Worm (Caenorhabditis elegans) whole organism, early embryonic: ENCODE measurements around the gene dos-2.

Experiments used
- B0310.2 ChIP-seq: sonication (generic microtip); optimal IDR thresholded peaks from 2 replicates; lab custom pipeline; 2016; ENCODE audit warnings: mild to moderate bottlenecking, missing genetic modification characterization, missing compliant biosample characterization
- F13C5.2 ChIP-seq: sonication (generic microtip); optimal IDR thresholded peaks from 2 replicates; lab custom pipeline; 2017; ENCODE audit warnings: mild to moderate bottlenecking, missing genetic modification characterization, inconsistent platforms, missing compliant biosample characterization
- aly-1 ChIP-seq: sonication (generic microtip); optimal IDR thresholded peaks from 2 replicates; lab custom pipeline; 2016; ENCODE audit warnings: missing genetic modification characterization, missing compliant biosample characterization
- ama-1 ChIP-seq: fragments of 150-350 bp; optimal IDR thresholded peaks from 2 replicates; lab custom pipeline; 2014
- ceh-13 ChIP-seq: fragments of 200-800 bp; sonication (Bioruptor generic); optimal IDR thresholded peaks from 2 replicates; lab custom pipeline; 2018; ENCODE audit warnings: mild to moderate bottlenecking, missing genetic modification characterization, missing compliant biosample characterization
- ceh-36 ChIP-seq: sonication (generic microtip); optimal IDR thresholded peaks from 2 replicates; lab custom pipeline; 2016; ENCODE audit warnings: missing genetic modification characterization, inconsistent platforms, missing compliant biosample characterization
- ets-7 ChIP-seq: sonication (generic microtip); optimal IDR thresholded peaks from 2 replicates; lab custom pipeline; 2016; ENCODE audit warnings: missing genotype, missing genetic modification characterization, missing compliant biosample characterization
- flt-1 ChIP-seq: fragments of 200-800 bp; sonication (Bioruptor generic); IDR thresholded peaks from 2 replicates; pipeline ENCODE4 v1.3.6; 2022; ENCODE audit warnings: missing genetic modification characterization, missing compliant biosample characterization
- hmbx-1 ChIP-seq: sonication (generic microtip); optimal IDR thresholded peaks from 2 replicates; lab custom pipeline; 2016; ENCODE audit warnings: mild to moderate bottlenecking, missing genetic modification characterization, missing compliant biosample characterization
- hmg-4 ChIP-seq: fragments of 200-800 bp; sonication (Bioruptor generic); optimal IDR thresholded peaks from 2 replicates; lab custom pipeline; 2018; ENCODE audit warnings: mild to moderate bottlenecking, missing genetic modification characterization, missing compliant biosample characterization
- hnd-1 ChIP-seq: sonication (generic microtip); optimal IDR thresholded peaks from 2 replicates; lab custom pipeline; 2016; ENCODE audit warnings: missing genetic modification characterization, missing compliant biosample characterization
- pes-1 ChIP-seq: fragments of 200-800 bp; sonication (Bioruptor generic); IDR thresholded peaks from 2 replicates; pipeline ENCODE4 v1.3.6; 2022; ENCODE audit warnings: missing genetic modification reagents, missing genetic modification characterization, missing compliant biosample characterization
- scrt-1 ChIP-seq: fragments of 200-800 bp; sonication (Bioruptor generic); IDR thresholded peaks from 2 replicates; pipeline ENCODE4 v1.3.6; 2022; ENCODE audit warnings: missing genetic modification characterization, missing compliant biosample characterization
- sea-1 ChIP-seq: fragments of 200-800 bp; sonication (Bioruptor generic); conservative IDR thresholded peaks from 2 replicates; pipeline ENCODE4 v1.3.6; 2022; ENCODE audit warnings: missing genetic modification characterization, missing compliant biosample characterization
- tbx-11 ChIP-seq: fragments of 200-800 bp; sonication (Bioruptor generic); IDR thresholded peaks from 2 replicates; pipeline ENCODE4 v1.3.6; 2022; ENCODE audit warnings: missing genetic modification characterization, missing compliant biosample characterization
- tbx-37 ChIP-seq: fragments of 200-800 bp; sonication (Bioruptor generic); conservative IDR thresholded peaks from 2 replicates; pipeline ENCODE4 v1.3.6; 2022; ENCODE audit warnings: missing genetic modification reagents, missing genetic modification characterization, missing compliant biosample characterization
- tra-4 ChIP-seq: sonication (generic microtip); optimal IDR thresholded peaks from 2 replicates; lab custom pipeline; 2017; ENCODE audit warnings: missing genetic modification characterization, missing compliant biosample characterization

Gene dos-2

ce11 chrII:3933640-3934039 is 42.4 kb upstream of the dos-2 start, which contains the start of gene Y14H12B.2:
Gene Y14H12B.2, minus strand, starts transcription at chrII:3933740.
- TF ChIP-seq pes-1, result no peak
- TF ChIP-seq tbx-11 (GFP tag; lab: Robert Waterston, UW), result no peak

ce11 chrII:3934085-3934484 is 42.0 kb upstream of the dos-2 start, which contains the start of gene Y14H12B.1:
Gene Y14H12B.1, plus strand, starts transcription at chrII:3934447.
- no peak for TF ChIP-seq ceh-36 (tag; lab: Kevin White, UChicago)
- no peak for TF ChIP-seq hnd-1
- no peak for TF ChIP-seq aly-1 (tag; lab: Kevin White, UChicago)

- TF ChIP-seq ama-1 (no peak), sea-1 (GFP tag; lab: Robert Waterston, UW) (no peak), ets-7 (tag; lab: Kevin White, UChicago) (no peak), aly-1 (tag; lab: Kevin White, UChicago) (no peak), tbx-11 (GFP tag; lab: Robert Waterston, UW) (no peak), ceh-36 (tag; lab: Kevin White, UChicago) (no peak), scrt-1 (no peak), flt-1 (GFP tag; lab: Robert Waterston, UW) (no peak), hmbx-1 (tag; lab: Kevin White, UChicago) (no peak), B0310.2 (tag; lab: Kevin White, UChicago) (no peak), tra-4 (tag; lab: Kevin White, UChicago) (no peak), pes-1 (no peak), ceh-13 (no peak), F13C5.2 (tag; lab: Kevin White, UChicago) (no peak), hnd-1 (no peak), tbx-37 (GFP tag; lab: Robert Waterston, UW) (no peak), hmg-4 (GFP tag; lab: Kevin White, UChicago) (no peak)
Observed at ce11 chrII:3935098-3935497, 40.9 kb upstream of the dos-2 start.

ce11 chrII:3935990-3936389 is 40.1 kb upstream of the dos-2 start:
- TF ChIP-seq ceh-13 (no peak), sea-1 (GFP tag; lab: Robert Waterston, UW) (no peak)

- TF ChIP-seq B0310.2 (tag; lab: Kevin White, UChicago), result no peak
- TF ChIP-seq scrt-1, result no peak
- no peak for TF ChIP-seq hmbx-1 (tag; lab: Kevin White, UChicago)
- no peak for TF ChIP-seq F13C5.2 (tag; lab: Kevin White, UChicago)
- no peak for TF ChIP-seq ets-7 (tag; lab: Kevin White, UChicago)
Observed at ce11 chrII:3947404-3947803, 28.6 kb upstream of the dos-2 start.

- TF ChIP-seq sea-1 (GFP tag; lab: Robert Waterston, UW), result no peak
Observed at ce11 chrII:3948507-3948906, 27.5 kb upstream of the dos-2 start.

ce11 chrII:3950077-3950476 is 26.0 kb upstream of the dos-2 start, which contains the start of gene sea-2:
Gene sea-2, plus strand, starts transcription at chrII:3950377.
- TF ChIP-seq tbx-37 (GFP tag; lab: Robert Waterston, UW), result no peak
- TF ChIP-seq hmg-4 (GFP tag; lab: Kevin White, UChicago), result no peak
- no peak for TF ChIP-seq ceh-36 (tag; lab: Kevin White, UChicago)
- no peak for TF ChIP-seq ceh-13
- no peak for TF ChIP-seq aly-1 (tag; lab: Kevin White, UChicago)
- TF ChIP-seq ama-1, result no peak
- no peak for TF ChIP-seq tbx-11 (GFP tag; lab: Robert Waterston, UW)
- no peak for TF ChIP-seq pes-1

- TF ChIP-seq ceh-36 (tag; lab: Kevin White, UChicago) (no peak), hmbx-1 (tag; lab: Kevin White, UChicago) (no peak), scrt-1 (no peak), aly-1 (tag; lab: Kevin White, UChicago) (no peak), ets-7 (tag; lab: Kevin White, UChicago) (no peak), ceh-13 (no peak), pes-1 (no peak), F13C5.2 (tag; lab: Kevin White, UChicago) (no peak), tbx-37 (GFP tag; lab: Robert Waterston, UW) (no peak), hnd-1 (no peak), flt-1 (GFP tag; lab: Robert Waterston, UW) (no peak), hmg-4 (GFP tag; lab: Kevin White, UChicago) (no peak), B0310.2 (tag; lab: Kevin White, UChicago) (no peak), tra-4 (tag; lab: Kevin White, UChicago) (no peak), ama-1 (no peak), sea-1 (GFP tag; lab: Robert Waterston, UW) (no peak), tbx-11 (GFP tag; lab: Robert Waterston, UW) (no peak)
Observed at ce11 chrII:3951354-3951753, 24.7 kb upstream of the dos-2 start.

ce11 chrII:3952368-3952767 is 23.7 kb upstream of the dos-2 start:
- TF ChIP-seq scrt-1 (no peak), B0310.2 (tag; lab: Kevin White, UChicago) (no peak), hnd-1 (no peak), F13C5.2 (tag; lab: Kevin White, UChicago) (no peak), ceh-13 (no peak), pes-1 (no peak), ets-7 (tag; lab: Kevin White, UChicago) (no peak), ama-1 (no peak), tbx-11 (GFP tag; lab: Robert Waterston, UW) (no peak), flt-1 (GFP tag; lab: Robert Waterston, UW) (no peak), sea-1 (GFP tag; lab: Robert Waterston, UW) (no peak), aly-1 (tag; lab: Kevin White, UChicago) (no peak), hmbx-1 (tag; lab: Kevin White, UChicago) (no peak), ceh-36 (tag; lab: Kevin White, UChicago) (no peak), hmg-4 (GFP tag; lab: Kevin White, UChicago) (no peak), tra-4 (tag; lab: Kevin White, UChicago) (no peak), tbx-37 (GFP tag; lab: Robert Waterston, UW) (no peak)
